Fruit fly (Drosophila melanogaster): ENCODE data around the gene CG2100.

Gene CG2100

DNA sequence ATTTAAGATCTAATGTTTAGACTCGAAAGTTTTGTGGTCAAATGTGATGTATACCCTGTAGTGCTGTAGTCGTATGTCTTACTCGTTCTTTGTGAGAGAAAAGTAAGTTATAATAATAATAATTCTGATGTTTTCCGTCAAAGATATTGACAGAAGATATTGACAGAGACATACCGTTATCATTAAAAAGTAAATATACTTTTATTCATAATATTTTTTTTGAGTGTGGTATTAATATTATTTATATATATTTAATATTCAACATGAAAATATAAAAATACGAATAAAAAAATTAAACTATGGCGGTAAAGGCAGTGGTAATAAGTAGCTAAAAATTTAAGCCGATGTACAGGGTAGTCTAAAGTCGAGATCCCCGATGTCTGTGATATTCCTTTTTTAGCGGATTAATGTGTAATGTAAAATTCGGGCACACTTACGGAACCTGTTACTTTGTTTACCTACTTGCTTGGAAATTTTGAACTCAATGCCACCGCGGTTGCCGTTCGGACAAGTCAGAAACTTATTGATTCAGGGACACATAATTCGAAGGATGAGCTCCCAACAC is at the start of gene CG2100, which contains the start of gene CG1236 (continued):
- TF ChIP-seq CG4328 (GFP tag; optimal IDR thresholded peaks at IDR 0.05) = peak; percentile 65
- TF ChIP-seq Sry-β (GFP tag; optimal IDR thresholded peaks at IDR 0.05) = peak; percentile 29
- peak; percentile 84 for TF ChIP-seq CG17359 (tag; optimal IDR thresholded peaks at IDR 0.05)
- TF ChIP-seq az2 (GFP tag; optimal IDR thresholded peaks at IDR 0.05) = peak; percentile 81
- TF ChIP-seq CG4707 (GFP tag; optimal IDR thresholded peaks at IDR 0.05) = peak; percentile 31
- no peak for TF ChIP-seq sima (GFP tag; optimal IDR thresholded peaks at IDR 0.05)
- TF ChIP-seq Opbp (GFP tag; IDR thresholded peaks at IDR 0.05; ENCODE audit: partially characterized antibody) = no peak
- no peak for TF ChIP-seq Lpt (GFP tag; optimal IDR thresholded peaks at IDR 0.05)
- TF ChIP-seq chn (GFP tag; optimal IDR thresholded peaks at IDR 0.05) = peak; percentile 50
- peak; percentile 91 for TF ChIP-seq CG11504 (tag; optimal IDR thresholded peaks at IDR 0.05)
- TF ChIP-seq CG33557 (GFP tag; optimal IDR thresholded peaks at IDR 0.05) = peak; percentile 86
- peak; percentile 71 for TF ChIP-seq CG1529 (GFP tag; optimal IDR thresholded peaks at IDR 0.05)
- TF ChIP-seq Med (GFP tag) = peak; percentile 88
- TF ChIP-seq CG11560 (tag; IDR thresholded peaks at IDR 0.05) = peak; percentile 52; the same call in 1 of the 3 replicates
- peak; percentile 25 for TF ChIP-seq CHES-1-like (GFP tag; optimal IDR thresholded peaks at IDR 0.05)
- peak; percentile 41; the same call in 2 of the 3 replicates for TF ChIP-seq CG14050 (GFP tag; IDR thresholded peaks at IDR 0.05)
- TF ChIP-seq bcd (GFP tag; optimal IDR thresholded peaks at IDR 0.05) = peak; percentile 91
- peak; percentile 65 for TF ChIP-seq Awh (GFP tag; IDR thresholded peaks at IDR 0.05)
- TF ChIP-seq br (optimal IDR thresholded peaks at IDR 0.05) = no peak
- TF ChIP-seq H15 (GFP tag; IDR thresholded peaks at IDR 0.05) = no peak; the same call in 2 of the 3 replicates
- no peak for TF ChIP-seq CG8089 (GFP tag; optimal IDR thresholded peaks at IDR 0.05)
- TF ChIP-seq gt (GFP tag; IDR thresholded peaks at IDR 0.05) = no peak
- TF ChIP-seq schlank (tag; optimal IDR thresholded peaks at IDR 0.05) = no peak
- TF ChIP-seq usp (GFP tag; optimal IDR thresholded peaks at IDR 0.05) = no peak
- peak; percentile 26 for TF ChIP-seq bab2 (GFP tag; optimal IDR thresholded peaks at IDR 0.05)
- TF ChIP-seq Antp (GFP tag; optimal IDR thresholded peaks at IDR 0.05) = peak; percentile 59
- peak; percentile 78 for TF ChIP-seq Six4 (GFP tag; optimal IDR thresholded peaks at IDR 0.05)
- no peak for TF ChIP-seq abd-A (tag; optimal IDR thresholded peaks at IDR 0.05)
- peak; percentile 38 to 49 for TF ChIP-seq Pdp1 (GFP tag; optimal IDR thresholded peaks at IDR 0.05)
- TF ChIP-seq lbe (GFP tag; optimal IDR thresholded peaks at IDR 0.05) = peak; percentile 53
- TF ChIP-seq Mad (GFP tag; optimal IDR thresholded peaks at IDR 0.05) = peak; percentile 23
- peak; percentile 77 for TF ChIP-seq Asciz (GFP tag; optimal IDR thresholded peaks at IDR 0.05)
- TF ChIP-seq NfI (GFP tag; optimal IDR thresholded peaks at IDR 0.05) = peak; percentile 85
- peak; percentile 2 for TF ChIP-seq CG15479 (GFP tag; optimal IDR thresholded peaks at IDR 0.05)
- TF ChIP-seq CG16779 (GFP tag; IDR thresholded peaks at IDR 0.05) = no peak
- TF ChIP-seq CG1647 (GFP tag; optimal IDR thresholded peaks at IDR 0.05) = peak; percentile 8
- peak; percentile 63; the same call in 1 of the 2 replicates for TF ChIP-seq HLH3B (GFP tag; IDR thresholded peaks at IDR 0.05)
- peak; percentile 71 for TF ChIP-seq CG10462 (GFP tag; optimal IDR thresholded peaks at IDR 0.05)
- peak; percentile 72; the same call in 2 of the 3 replicates for TF ChIP-seq jigr1 (GFP tag; IDR thresholded peaks at IDR 0.05)
- no peak for TF ChIP-seq Elba2 (GFP tag; optimal IDR thresholded peaks at IDR 0.05)
- TF ChIP-seq B-H2 (GFP tag; optimal IDR thresholded peaks at IDR 0.05) = peak; percentile 32
- peak; percentile 89 for TF ChIP-seq CG18619 (GFP tag; optimal IDR thresholded peaks at IDR 0.05)
- TF ChIP-seq CG12071 (GFP tag; optimal IDR thresholded peaks at IDR 0.05) = no peak
- peak; percentile 69 for TF ChIP-seq CG8290 (GFP tag; optimal IDR thresholded peaks at IDR 0.05)
- no peak for TF ChIP-seq CG8290 (tag; optimal IDR thresholded peaks at IDR 0.05)
- no peak for TF ChIP-seq Dref (GFP tag; IDR thresholded peaks at IDR 0.05)
- TF ChIP-seq unpg (GFP tag; optimal IDR thresholded peaks at IDR 0.05) = peak; percentile 84
- peak; percentile 90 for TF ChIP-seq CG10209 (GFP tag; optimal IDR thresholded peaks at IDR 0.05)
- TF ChIP-seq Oli (tag; optimal IDR thresholded peaks at IDR 0.05) = peak; percentile 88
- TF ChIP-seq CG7987 (GFP tag; optimal IDR thresholded peaks at IDR 0.05) = peak; percentile 26
- TF ChIP-seq pnt (GFP tag; optimal IDR thresholded peaks at IDR 0.05) = no peak

All from whole organism, embryonic.